Worm (Caenorhabditis elegans): ENCODE measurements around the gene Y7A5A.10.

Gene Y7A5A.10

ce11 chrX:15779503-15779902, 15.4 kb downstream of the Y7A5A.10 start (continued):
- no peak for TF ChIP-seq pag-3 (tag; optimal IDR thresholded peaks at IDR 0.05; ENCODE audit: borderline replicate concordance, insufficient read depth)
- TF ChIP-seq efl-3 (GFP tag; optimal IDR thresholded peaks at IDR 0.05) = no peak
- TF ChIP-seq egl-27 (tag; optimal IDR thresholded peaks at IDR 0.05) = no peak
- TF ChIP-seq tbx-2 (tag; optimal IDR thresholded peaks at IDR 0.05) = no peak
- TF ChIP-seq dsc-1 (tag; optimal IDR thresholded peaks at IDR 0.05) = no peak
- TF ChIP-seq alr-1 (tag; optimal IDR thresholded peaks at IDR 0.05; ENCODE audit: borderline replicate concordance) = no peak
- no peak for TF ChIP-seq fos-1 (tag; optimal IDR thresholded peaks at IDR 0.05)
- TF ChIP-seq nhr-20 (tag; optimal IDR thresholded peaks at IDR 0.05) = peak; percentile 50
- no peak for TF ChIP-seq ceh-8 (GFP tag; optimal IDR thresholded peaks at IDR 0.05)
- no peak for TF ChIP-seq hlh-4 (tag; optimal IDR thresholded peaks at IDR 0.05)
- TF ChIP-seq egl-13 (tag; optimal IDR thresholded peaks at IDR 0.05) = no peak
- TF ChIP-seq aly-2 (tag; optimal IDR thresholded peaks at IDR 0.05) = no peak
- TF ChIP-seq nhr-11 (tag; optimal IDR thresholded peaks at IDR 0.05) = no peak
- no peak for TF ChIP-seq grh-1 (GFP tag; IDR thresholded peaks at IDR 0.05)
- TF ChIP-seq zip-4 (GFP tag; optimal IDR thresholded peaks at IDR 0.05) = no peak
- no peak for TF ChIP-seq nhr-12 (tag; optimal IDR thresholded peaks at IDR 0.05)
- TF ChIP-seq hpl-2 (GFP tag; optimal IDR thresholded peaks at IDR 0.05) = peak; percentile 12
- TF ChIP-seq unc-98 (GFP tag; IDR thresholded peaks at IDR 0.05) = no peak
- TF ChIP-seq skn-1 (tag; optimal IDR thresholded peaks at IDR 0.05) = peak; percentile 0
- TF ChIP-seq pqm-1 (tag; optimal IDR thresholded peaks at IDR 0.05) = no peak
- no peak for TF ChIP-seq ztf-11 (tag; optimal IDR thresholded peaks at IDR 0.05)
- no peak for TF ChIP-seq ztf-4 (tag; optimal IDR thresholded peaks at IDR 0.05)
- no peak for TF ChIP-seq nhr-76 (tag; optimal IDR thresholded peaks at IDR 0.05)
- TF ChIP-seq blmp-1 (tag; optimal IDR thresholded peaks at IDR 0.05) = peak; percentile 75
- TF ChIP-seq pax-3 (tag; optimal IDR thresholded peaks at IDR 0.05) = no peak
- peak in 1 of 2 experiments; percentile 61 for TF ChIP-seq lin-35 (GFP tag; optimal IDR thresholded peaks at IDR 0.05)
- TF ChIP-seq elt-3 (tag; optimal IDR thresholded peaks at IDR 0.05) = no peak
- no peak for TF ChIP-seq efl-1 (optimal IDR thresholded peaks at IDR 0.05)
- TF ChIP-seq efl-1 (GFP tag; optimal IDR thresholded peaks at IDR 0.05 in 1 of 2) = peak in 1 of 2 experiments; percentile 65
- no peak for TF ChIP-seq mab-9 (GFP tag; IDR thresholded peaks at IDR 0.05)

ce11 chrX:15773262-15773908, 21.5 kb downstream of the Y7A5A.10 start, which contains the start of gene Y7A5A.13:
TSS of gene Y7A5A.13 (plus strand) at chrX:15773858.
- TF ChIP-seq unc-62 (GFP tag; optimal IDR thresholded peaks at IDR 0.05) = no peak
- no peak for TF ChIP-seq nhr-47 (tag; optimal IDR thresholded peaks at IDR 0.05)
- no peak for TF ChIP-seq mep-1 (tag; optimal IDR thresholded peaks at IDR 0.05)
- TF ChIP-seq ceh-8 (GFP tag; optimal IDR thresholded peaks at IDR 0.05) = no peak
- TF ChIP-seq unc-30 (tag; optimal IDR thresholded peaks at IDR 0.05) = no peak
- TF ChIP-seq C16A3.4 (tag; optimal IDR thresholded peaks at IDR 0.05) = no peak
- no peak for TF ChIP-seq lin-13 (GFP tag; optimal IDR thresholded peaks at IDR 0.05)
- TF ChIP-seq lsy-2 (tag; optimal IDR thresholded peaks at IDR 0.05) = no peak
- no peak for TF ChIP-seq nhr-76 (tag; optimal IDR thresholded peaks at IDR 0.05)
- TF ChIP-seq skn-1 (tag; optimal IDR thresholded peaks at IDR 0.05) = no peak
- TF ChIP-seq ceh-90 (tag; optimal IDR thresholded peaks at IDR 0.05) = no peak
- no peak for TF ChIP-seq ces-1 (GFP tag; optimal IDR thresholded peaks at IDR 0.05)
- TF ChIP-seq fkh-8 (tag; optimal IDR thresholded peaks at IDR 0.05) = no peak
- no peak for TF ChIP-seq unc-86 (tag; optimal IDR thresholded peaks at IDR 0.05)
- TF ChIP-seq tbx-2 (tag; optimal IDR thresholded peaks at IDR 0.05) = no peak
